Fruit fly (Drosophila melanogaster) whole organism: Measurements from ENCODE around the gene CG12105.

Experiments
- CG8478 ChIP-seq: fragments of >200 bp; optimal IDR thresholded peaks from 2 replicates; lab custom pipeline; 2018; ENCODE audit warnings: inconsistent platforms
- Dll ChIP-seq: fragments of >200 bp; optimal IDR thresholded peaks from 2 replicates; lab custom pipeline; 2017
- EcR ChIP-seq, 2 experiments: fragments of >200 bp; optimal IDR thresholded peaks; 2 replicates each; lab custom pipeline; 2017; ENCODE audit warnings: missing biosample characterization in 2 of 2, missing genetic modification characterization in 2 of 2, missing genetic modification reagents in 2 of 2
- pan ChIP-seq: fragments of >200 bp; optimal IDR thresholded peaks from 2 replicates; lab custom pipeline; 2017
- psq ChIP-seq: fragments of >200 bp; optimal IDR thresholded peaks from 2 replicates; lab custom pipeline; 2017

DNA sequence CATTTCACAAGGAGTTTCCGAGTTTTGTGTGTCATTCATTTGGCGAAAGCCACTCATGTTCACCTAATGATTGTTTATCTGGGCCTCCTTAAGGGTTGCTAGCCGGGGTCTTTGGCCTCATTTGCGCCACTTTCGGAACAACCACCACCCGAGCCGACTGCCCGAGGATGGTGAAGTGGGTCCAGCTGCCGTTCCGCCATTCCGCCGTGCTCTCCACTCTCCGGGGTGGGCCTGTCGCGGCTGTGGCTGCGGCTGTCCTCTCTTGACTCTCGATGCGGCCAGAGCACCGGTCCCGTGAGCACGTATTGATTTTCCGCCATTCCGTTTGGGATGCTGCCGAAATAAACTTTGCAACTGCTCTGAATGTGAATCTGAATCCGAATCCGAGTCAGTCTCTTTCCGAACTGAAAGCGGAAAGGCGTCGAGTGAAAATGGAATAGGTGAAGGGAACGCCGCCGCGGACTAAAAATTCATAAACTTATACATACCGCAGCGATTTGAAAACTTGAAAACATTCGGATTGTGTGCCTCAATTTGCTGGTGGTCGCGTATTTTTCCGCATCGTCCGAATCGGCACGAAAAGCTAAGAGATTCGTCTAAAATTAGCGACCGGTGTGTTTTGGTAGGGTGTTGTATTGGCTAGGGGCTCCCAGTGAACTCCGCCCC is 33.2 kb upstream of the CG12105 start, which contains the start of gene CG13920:
- TF ChIP-seq pan (lab: Kevin White, UChicago), result no peak
- TF ChIP-seq Dll (lab: Kevin White, UChicago), result no peak
- TF ChIP-seq CG8478 (lab: Kevin White, UChicago), result no peak
- no peak for TF ChIP-seq psq
- no peak for TF ChIP-seq EcR (GFP tag; optimal IDR thresholded peaks at IDR 0.05; lab: Kevin White, UChicago)
